Worm (Caenorhabditis elegans) whole organism, young adult: ENCODE results near the gene gcy-8.
A peak's percentile ranks its signal among the peaks of the same experiment; 100 is the strongest.

Source experiments
- B0035.1 ChIP-seq: sonication (generic microtip); optimal IDR thresholded peaks from 2 replicates; lab custom pipeline; 2016; ENCODE audit warnings: missing genetic modification characterization, mild to moderate bottlenecking, missing compliant biosample characterization, missing genotype, missing genetic modification reagents
- B0261.1 ChIP-seq: sonication (generic microtip); optimal IDR thresholded peaks from 2 replicates; lab custom pipeline; 2016; ENCODE audit warnings: mild to moderate bottlenecking, missing genetic modification characterization, moderate library complexity, missing compliant biosample characterization
- C06A6.2 ChIP-seq: fragments of 200-800 bp; sonication (Bioruptor generic); conservative IDR thresholded peaks from 2 replicates; pipeline ENCODE4 v1.3.6; 2022; ENCODE audit warnings: missing genetic modification characterization, missing compliant biosample characterization
- F10E7.11 ChIP-seq: sonication (generic microtip); optimal IDR thresholded peaks from 2 replicates; lab custom pipeline; 2017; ENCODE audit warnings: mild to moderate bottlenecking, missing genetic modification characterization, moderate library complexity, missing compliant biosample characterization
- F22D6.2 ChIP-seq: sonication (generic microtip); optimal IDR thresholded peaks from 2 replicates; lab custom pipeline; 2016; ENCODE audit warnings: mild to moderate bottlenecking, missing genetic modification characterization, missing compliant biosample characterization
- F33H1.4 ChIP-seq: fragments of 200-800 bp; sonication (Bioruptor generic); IDR thresholded peaks from 2 replicates; pipeline ENCODE4 v1.3.6; 2022; ENCODE audit warnings: missing genetic modification reagents, missing genetic modification characterization, missing compliant biosample characterization
- F39B2.1 ChIP-seq: fragments of 200-800 bp; sonication (Bioruptor generic); IDR thresholded peaks from 2 replicates; pipeline ENCODE4 v1.3.6; 2022; ENCODE audit warnings: missing genetic modification reagents, missing genetic modification characterization, missing compliant biosample characterization
- F49E8.2 ChIP-seq: sonication (generic microtip); optimal IDR thresholded peaks from 3 replicates; lab custom pipeline; 2017; ENCODE audit warnings: missing genetic modification characterization, mild to moderate bottlenecking, missing compliant biosample characterization, antibody characterized with exemption, moderate library complexity; ENCODE audit not compliant: insufficient read depth
- F57A8.1 ChIP-seq: fragments of 200-800 bp; sonication (Bioruptor generic); optimal IDR thresholded peaks from 2 replicates; lab custom pipeline; 2018; ENCODE audit warnings: mild to moderate bottlenecking, missing genetic modification characterization, moderate library complexity, missing compliant biosample characterization
- K11D2.4 ChIP-seq: fragments of 200-800 bp; sonication (Bioruptor generic); IDR thresholded peaks from 2 replicates; pipeline ENCODE4 v1.3.6; 2022; ENCODE audit warnings: missing genetic modification reagents, missing genetic modification characterization, missing compliant biosample characterization
- Y53G8AR.9 ChIP-seq: fragments of 200-800 bp; sonication (Bioruptor generic); conservative IDR thresholded peaks from 2 replicates; pipeline ENCODE4 v1.3.6; 2022; ENCODE audit warnings: missing genetic modification reagents, missing genetic modification characterization, missing compliant biosample characterization
- Y56A3A.18 ChIP-seq: fragments of 200-800 bp; sonication (Bioruptor generic); IDR thresholded peaks from 2 replicates; pipeline ENCODE4 v1.3.6; 2022; ENCODE audit warnings: missing genetic modification reagents, missing genetic modification characterization, missing compliant biosample characterization
- aptf-2 ChIP-seq: fragments of 200-800 bp; sonication (Bioruptor generic); conservative IDR thresholded peaks from 2 replicates; pipeline ENCODE4 v1.3.6; 2022; ENCODE audit warnings: missing genetic modification reagents, missing genetic modification characterization, missing compliant biosample characterization
- athp-1 ChIP-seq: sonication (generic microtip); optimal IDR thresholded peaks from 2 replicates; lab custom pipeline; 2017; ENCODE audit warnings: mild to moderate bottlenecking, missing genetic modification characterization, missing compliant biosample characterization
- ceh-40 ChIP-seq: fragments of 200-800 bp; sonication (Bioruptor generic); IDR thresholded peaks from 2 replicates; pipeline ENCODE4 v1.3.6; 2022; ENCODE audit warnings: missing genetic modification characterization, missing compliant biosample characterization
- ceh-58 ChIP-seq: fragments of 200-800 bp; sonication (Bioruptor generic); IDR thresholded peaks from 2 replicates; pipeline ENCODE4 v1.3.6; 2022; ENCODE audit warnings: missing genetic modification characterization, missing compliant biosample characterization
- ceh-91 ChIP-seq: fragments of 200-800 bp; sonication (Bioruptor generic); IDR thresholded peaks from 2 replicates; pipeline ENCODE4 v1.3.6; 2022; ENCODE audit warnings: missing genetic modification reagents, missing genetic modification characterization, missing compliant biosample characterization
- dpff-1 ChIP-seq: sonication (generic microtip); optimal IDR thresholded peaks from 2 replicates; lab custom pipeline; 2017; ENCODE audit warnings: mild to moderate bottlenecking, missing genetic modification characterization, missing compliant biosample characterization
- efl-1 ChIP-seq: fragments of 150-350 bp; optimal IDR thresholded peaks from 2 replicates; lab custom pipeline; 2014; ENCODE audit warnings: missing biosample characterization, missing genetic modification reagents, missing genetic modification characterization
- egrh-3 ChIP-seq: fragments of 200-800 bp; sonication (Bioruptor generic); IDR thresholded peaks from 2 replicates; pipeline ENCODE4 v1.3.6; 2022; ENCODE audit warnings: missing genetic modification reagents, missing genetic modification characterization, missing compliant biosample characterization
- hlh-26 ChIP-seq: fragments of 200-800 bp; sonication (Bioruptor generic); conservative IDR thresholded peaks from 2 replicates; pipeline ENCODE4 v1.3.6; 2022; ENCODE audit warnings: missing genetic modification reagents, missing genetic modification characterization, missing compliant biosample characterization
- hmg-1.2 ChIP-seq: fragments of 200-800 bp; sonication (Bioruptor generic); IDR thresholded peaks from 2 replicates; pipeline ENCODE4 v1.3.6; 2022; ENCODE audit warnings: missing genetic modification reagents, missing genetic modification characterization, missing compliant biosample characterization
- hsf-1 ChIP-seq: fragments of 200-800 bp; sonication (Bioruptor generic); IDR thresholded peaks from 2 replicates; pipeline ENCODE4 v1.3.6; 2022; ENCODE audit warnings: missing genetic modification reagents, missing genetic modification characterization, missing compliant biosample characterization
- lin-35 ChIP-seq, 3 experiments: fragments of 150-350 bp in 2 of 3; sonication (generic microtip) in 1 of 3; optimal IDR thresholded peaks; 2 replicates each; lab custom pipeline; 2014 to 2018; ENCODE audit warnings: missing biosample characterization in 3 of 3, missing genetic modification characterization in 3 of 3, missing genetic modification reagents in 3 of 3
- lin-54 ChIP-seq: fragments of 200-800 bp; sonication (Bioruptor generic); optimal IDR thresholded peaks from 2 replicates; lab custom pipeline; 2018; ENCODE audit warnings: mild to moderate bottlenecking, missing genetic modification characterization, missing compliant biosample characterization
- lir-1 ChIP-seq: fragments of 200-800 bp; sonication (Bioruptor generic); conservative IDR thresholded peaks from 2 replicates; pipeline ENCODE4 v1.3.6; 2022; ENCODE audit warnings: missing genetic modification reagents, missing genetic modification characterization, missing compliant biosample characterization
- madf-6 ChIP-seq: fragments of 200-800 bp; sonication (Bioruptor generic); IDR thresholded peaks from 2 replicates; pipeline ENCODE4 v1.3.6; 2022; ENCODE audit warnings: missing genetic modification reagents, missing genetic modification characterization, missing compliant biosample characterization
- madf-8 ChIP-seq: fragments of 200-800 bp; sonication (Bioruptor generic); conservative IDR thresholded peaks from 2 replicates; pipeline ENCODE4 v1.3.6; 2022; ENCODE audit warnings: missing genetic modification reagents, missing genetic modification characterization, missing compliant biosample characterization
- mcd-1 ChIP-seq: fragments of 200-800 bp; sonication (Bioruptor generic); IDR thresholded peaks from 2 replicates; pipeline ENCODE4 v1.3.6; 2022; ENCODE audit warnings: missing genetic modification reagents, missing genetic modification characterization, missing compliant biosample characterization
- mel-28 ChIP-seq: sonication (generic microtip); optimal IDR thresholded peaks from 2 replicates; lab custom pipeline; 2016; ENCODE audit warnings: borderline replicate concordance, mild to moderate bottlenecking, missing genetic modification characterization, missing compliant biosample characterization
- mes-4 ChIP-seq: sonication (generic microtip); optimal IDR thresholded peaks from 2 replicates; lab custom pipeline; 2016; ENCODE audit warnings: missing genotype, missing genetic modification characterization, missing compliant biosample characterization
- mxl-1 ChIP-seq: sonication (generic microtip); optimal IDR thresholded peaks from 2 replicates; lab custom pipeline; 2016; ENCODE audit warnings: missing genetic modification characterization, missing compliant biosample characterization
- nhr-27 ChIP-seq: fragments of 200-800 bp; sonication (Bioruptor generic); optimal IDR thresholded peaks from 2 replicates; lab custom pipeline; 2018; ENCODE audit warnings: mild to moderate bottlenecking, missing genetic modification characterization, moderate library complexity, missing compliant biosample characterization
- pbrm-1 ChIP-seq: fragments of 200-800 bp; sonication (Bioruptor generic); IDR thresholded peaks from 2 replicates; pipeline ENCODE4 v1.3.6; 2022; ENCODE audit warnings: missing genetic modification reagents, missing genetic modification characterization, missing compliant biosample characterization
- rcor-1 ChIP-seq: fragments of 200-800 bp; sonication (Bioruptor generic); IDR thresholded peaks from 2 replicates; pipeline ENCODE4 v1.3.6; 2022; ENCODE audit warnings: missing genetic modification reagents, missing genetic modification characterization, missing compliant biosample characterization
- rec-8 ChIP-seq, 2 experiments: sonication (generic microtip); optimal IDR thresholded peaks; 2 replicates each; lab custom pipeline; 2016; ENCODE audit warnings: mild to moderate bottlenecking in 2 of 2, missing genetic modification characterization in 2 of 2, missing genetic modification reagents in 2 of 2, missing genotype in 2 of 2, missing biosample characterization in 1 of 2, missing compliant biosample characterization in 1 of 2, moderate library complexity in 1 of 2
- rpc-1 ChIP-seq, 2 experiments: fragments of 150-350 bp in 1 of 2; sonication (generic microtip) in 1 of 2; optimal IDR thresholded peaks; 2 replicates each; lab custom pipeline; 2014 to 2018; ENCODE audit warnings: missing biosample characterization in 1 of 2, missing genetic modification characterization in 1 of 2, missing genetic modification reagents in 1 of 2, missing genotype in 1 of 2
- snpc-1.1 ChIP-seq: sonication (generic microtip); optimal IDR thresholded peaks from 2 replicates; lab custom pipeline; 2017; ENCODE audit warnings: missing genetic modification characterization, mild to moderate bottlenecking, missing compliant biosample characterization, antibody characterized with exemption, moderate library complexity, missing genotype, missing genetic modification reagents; ENCODE audit not compliant: insufficient read depth
- snpc-3.4 ChIP-seq: sonication (generic microtip); optimal IDR thresholded peaks from 2 replicates; lab custom pipeline; 2017; ENCODE audit warnings: missing genetic modification characterization, mild to moderate bottlenecking, missing compliant biosample characterization, antibody characterized with exemption, moderate library complexity, missing genotype, missing genetic modification reagents
- tbp1 ChIP-seq: fragments of 200-800 bp; sonication (Bioruptor generic); optimal IDR thresholded peaks from 2 replicates; lab custom pipeline; 2018; ENCODE audit warnings: mild to moderate bottlenecking, missing genetic modification characterization, missing compliant biosample characterization
- tbx-9 ChIP-seq: sonication (generic microtip); optimal IDR thresholded peaks from 2 replicates; lab custom pipeline; 2016; ENCODE audit warnings: borderline replicate concordance, missing genetic modification characterization, inconsistent platforms, missing compliant biosample characterization
- tlf-1 ChIP-seq: fragments of 200-800 bp; sonication (Bioruptor generic); optimal IDR thresholded peaks from 2 replicates; lab custom pipeline; 2018; ENCODE audit warnings: mild to moderate bottlenecking, missing genetic modification characterization, missing compliant biosample characterization
- unc-130 ChIP-seq: sonication (generic microtip); optimal IDR thresholded peaks from 2 replicates; lab custom pipeline; 2016; ENCODE audit warnings: missing genetic modification reagents, missing genetic modification characterization, missing compliant biosample characterization
- xnd-1 ChIP-seq: sonication (generic microtip); optimal IDR thresholded peaks from 2 replicates; lab custom pipeline; 2016; ENCODE audit warnings: missing genotype, missing genetic modification reagents, missing genetic modification characterization, missing compliant biosample characterization
- ztf-28 ChIP-seq: fragments of 200-800 bp; sonication (Bioruptor generic); IDR thresholded peaks from 2 replicates; pipeline ENCODE4 v1.3.6; 2022; ENCODE audit warnings: missing genetic modification reagents, missing genetic modification characterization, missing compliant biosample characterization
- ztf-6 ChIP-seq: fragments of 200-800 bp; sonication (Bioruptor generic); IDR thresholded peaks from 2 replicates; pipeline ENCODE4 v1.3.6; 2022; ENCODE audit warnings: missing genetic modification reagents, missing genetic modification characterization, missing compliant biosample characterization

gcy-8 gene

ce11 chrIV:7958092-7958491 is 30.1 kb downstream of the gcy-8 start (continued):
- TF ChIP-seq lin-35 (GFP tag; optimal IDR thresholded peaks at IDR 0.05; lab: Kevin White, UChicago) (no peak), efl-1 (GFP tag; lab: Kevin White, UChicago) (peak; percentile 93), ceh-40 (no peak), K11D2.4 (GFP tag; lab: Robert Waterston, UW) (no peak), tlf-1 (peak; percentile 61), F22D6.2 (tag; lab: Kevin White, UChicago) (no peak), lin-54 (GFP tag; lab: Kevin White, UChicago) (peak; percentile 52), hlh-26 (GFP tag; lab: Robert Waterston, UW) (no peak), madf-8 (GFP tag; lab: Robert Waterston, UW) (peak; percentile 76), ztf-28 (GFP tag; lab: Robert Waterston, UW) (no peak), C06A6.2 (GFP tag; lab: Robert Waterston, UW) (no peak), egrh-3 (no peak), rec-8 (tag; optimal IDR thresholded peaks at IDR 0.05; lab: Kevin White, UChicago) (no peak), ztf-6 (no peak), mes-4 (tag; lab: Kevin White, UChicago) (no peak), ceh-91 (GFP tag; lab: Robert Waterston, UW) (peak; percentile 84), mel-28 (tag; lab: Kevin White, UChicago) (no peak), hmg-1.2 (peak; percentile 24; the same call in 1 of the 2 replicates), unc-130 (peak; percentile 77), aptf-2 (peak; percentile 91)

- peak; percentile 80 for TF ChIP-seq hsf-1 (GFP tag; lab: Robert Waterston, UW)
- peak; percentile 79 for TF ChIP-seq dpff-1 (tag; lab: Kevin White, UChicago)
- no peak for TF ChIP-seq lir-1 (GFP tag; lab: Robert Waterston, UW)
- TF ChIP-seq pbrm-1 (GFP tag; lab: Robert Waterston, UW): peak; percentile 24; the same call in 1 of the 2 replicates
- no peak for TF ChIP-seq mcd-1 (GFP tag; lab: Robert Waterston, UW)
- peak; percentile 65 for TF ChIP-seq athp-1 (tag; lab: Kevin White, UChicago)
- peak; percentile 52 for TF ChIP-seq unc-130
- TF ChIP-seq nhr-27 (tag; lab: Kevin White, UChicago): peak; percentile 83
- peak; percentile 76 for TF ChIP-seq F39B2.1 (GFP tag; lab: Robert Waterston, UW)
- peak; percentile 67 for TF ChIP-seq snpc-3.4 (tag; lab: Kevin White, UChicago)
- no peak for TF ChIP-seq Y56A3A.18 (GFP tag; lab: Robert Waterston, UW)
- TF ChIP-seq rec-8 (tag; optimal IDR thresholded peaks at IDR 0.05; lab: Kevin White, UChicago): peak in 1 of 2 experiments; percentile 4
- TF ChIP-seq ceh-58: peak; percentile 95; the same call in 1 of the 2 replicates
- TF ChIP-seq F10E7.11 (tag; lab: Kevin White, UChicago): peak; percentile 65
- 0 out of 2 replicates have a peak, but pooled peaks have one; percentile 11 for TF ChIP-seq rcor-1 (GFP tag; lab: Robert Waterston, UW)
- peak; percentile 97 for TF ChIP-seq F49E8.2 (tag; lab: Kevin White, UChicago)
- TF ChIP-seq F33H1.4: peak; percentile 43
- TF ChIP-seq mxl-1 (tag; lab: Kevin White, UChicago): peak; percentile 36
- TF ChIP-seq snpc-1.1 (tag; lab: Kevin White, UChicago): peak; percentile 60
- no peak for TF ChIP-seq madf-8 (GFP tag; lab: Robert Waterston, UW)
- peak; percentile 61 for TF ChIP-seq tbp1 (GFP tag; lab: Kevin White, UChicago)
- TF ChIP-seq Y53G8AR.9 (GFP tag; lab: Robert Waterston, UW): peak; percentile 86
- no peak for TF ChIP-seq B0261.1 (tag; lab: Kevin White, UChicago)
- TF ChIP-seq tbx-9 (tag; lab: Kevin White, UChicago): peak; percentile 28
- TF ChIP-seq F57A8.1: no peak
- no peak for TF ChIP-seq B0035.1 (tag; lab: Kevin White, UChicago)
- no peak for TF ChIP-seq hlh-26 (GFP tag; lab: Robert Waterston, UW)
- TF ChIP-seq xnd-1 (tag; lab: Kevin White, UChicago): peak; percentile 53
- peak; percentile 76 for TF ChIP-seq madf-6 (GFP tag; lab: Robert Waterston, UW)
- no peak for TF ChIP-seq rpc-1 (optimal IDR thresholded peaks at IDR 0.05; lab: Kevin White, UChicago)
- peak; percentile 4 for TF ChIP-seq rpc-1 (tag; optimal IDR thresholded peaks at IDR 0.05; lab: Kevin White, UChicago)
Measured at ce11 chrIV:7961889-7962342, 34.0 kb downstream of the gcy-8 start.
